Worm (Caenorhabditis elegans) whole organism, L4/young adult: ENCODE measurements around the gene srz-99.

Source experiments
- W03F9.2 ChIP-seq: fragments of 150-350 bp; optimal IDR thresholded peaks from 2 replicates; lab custom pipeline; 2014; ENCODE audit warnings: missing biosample characterization, missing genetic modification characterization
- dao-5 ChIP-seq: sonication (generic microtip); optimal IDR thresholded peaks from 2 replicates; lab custom pipeline; 2016; ENCODE audit warnings: missing genotype, missing genetic modification characterization, moderate library complexity, missing compliant biosample characterization
- him-1 ChIP-seq: sonication (generic microtip); optimal IDR thresholded peaks from 2 replicates; lab custom pipeline; 2016; ENCODE audit warnings: missing genotype, missing genetic modification reagents, missing genetic modification characterization, missing compliant biosample characterization

- TF ChIP-seq W03F9.2 (tag; lab: Kevin White, UChicago), result no peak
- no peak for TF ChIP-seq dao-5 (tag; lab: Kevin White, UChicago)
- TF ChIP-seq him-1 (tag; lab: Kevin White, UChicago), result no peak
Measured at ce11 chrV:16716574-16716973, 13.5 kb upstream of the srz-99 start, which contains the start of gene srh-137.
